Fruit fly (Drosophila melanogaster) whole organism, embryonic: ENCODE measurements around the gene CG3091.

Experiments
- CG10321 ChIP-seq: fragments of 200-800 bp; sonication (Bioruptor generic); IDR thresholded peaks from 2 replicates; pipeline ENCODE4 v1.3.6; 2022; ENCODE audit warnings: missing biosample characterization, missing genetic modification characterization
- CG10959 ChIP-seq: fragments of 200-800 bp; sonication (Bioruptor generic); IDR thresholded peaks from 2 replicates; pipeline ENCODE4 v1.3.6; 2022; ENCODE audit warnings: missing biosample characterization, missing genetic modification characterization
- CG12659 ChIP-seq: fragments of 200-800 bp; sonication (Bioruptor generic); optimal IDR thresholded peaks from 3 replicates; lab custom pipeline; 2017; ENCODE audit warnings: mild to moderate bottlenecking, missing biosample characterization, missing genetic modification reagents, missing genetic modification characterization
- CG13287 ChIP-seq: fragments of 200-800 bp; sonication (Bioruptor generic); IDR thresholded peaks from 2 replicates; pipeline ENCODE4 v1.3.6; 2022; ENCODE audit warnings: missing biosample characterization, missing genetic modification characterization; ENCODE audit not compliant: partially characterized antibody
- CG13775 ChIP-seq: fragments of 200-800 bp; sonication (Bioruptor generic); optimal IDR thresholded peaks from 3 replicates; lab custom pipeline; 2017; ENCODE audit warnings: missing biosample characterization, mild to moderate bottlenecking, missing genetic modification characterization
- CG13894 ChIP-seq: fragments of 200-800 bp; sonication (Bioruptor generic); optimal IDR thresholded peaks from 3 replicates; lab custom pipeline; 2018; ENCODE audit warnings: missing biosample characterization, mild to moderate bottlenecking, missing genetic modification characterization, moderate library complexity
- CG15514 ChIP-seq: fragments of 200-800 bp; sonication (Bioruptor generic); optimal IDR thresholded peaks from 3 replicates; lab custom pipeline; 2017; ENCODE audit warnings: missing biosample characterization, missing genetic modification characterization, mild to moderate bottlenecking, moderate library complexity, missing genetic modification reagents
- CG16815 ChIP-seq: fragments of 200-800 bp; sonication (Bioruptor generic); optimal IDR thresholded peaks from 3 replicates; lab custom pipeline; 2017; ENCODE audit warnings: missing biosample characterization, mild to moderate bottlenecking, missing genetic modification characterization
- CG17359 ChIP-seq: fragments of 200-800 bp; sonication (Bioruptor generic); optimal IDR thresholded peaks from 3 replicates; lab custom pipeline; 2018; ENCODE audit warnings: missing biosample characterization, mild to moderate bottlenecking, missing genetic modification characterization, moderate library complexity
- CG17568 ChIP-seq: fragments of 200-800 bp; sonication (Bioruptor generic); optimal IDR thresholded peaks from 2 replicates; lab custom pipeline; 2018; ENCODE audit warnings: missing biosample characterization, mild to moderate bottlenecking, missing genetic modification characterization, moderate library complexity
- CG2199 ChIP-seq: fragments of 200-800 bp; sonication (Bioruptor generic); IDR thresholded peaks from 3 replicates; pipeline ENCODE4 v1.3.6; 2022; ENCODE audit warnings: missing biosample characterization, missing genetic modification characterization
- CG30431 ChIP-seq: fragments of 200-800 bp; sonication (Bioruptor generic); optimal IDR thresholded peaks from 2 replicates; lab custom pipeline; 2017; ENCODE audit warnings: missing biosample characterization, missing genetic modification characterization
- CG3065 ChIP-seq: fragments of 200-800 bp; sonication (Bioruptor generic); optimal IDR thresholded peaks from 2 replicates; lab custom pipeline; 2016; ENCODE audit warnings: missing biosample characterization, missing genetic modification characterization
- CG32532 ChIP-seq: fragments of 200-800 bp; sonication (Bioruptor generic); IDR thresholded peaks from 2 replicates; pipeline ENCODE4 v1.3.6; 2022; ENCODE audit warnings: missing biosample characterization, missing genetic modification characterization
- CG3281 ChIP-seq: fragments of 200-800 bp; sonication (Bioruptor generic); optimal IDR thresholded peaks from 3 replicates; lab custom pipeline; 2017; ENCODE audit warnings: missing biosample characterization, mild to moderate bottlenecking, missing genetic modification characterization
- Dad ChIP-seq: fragments of 200-800 bp; sonication (Bioruptor generic); optimal IDR thresholded peaks from 3 replicates; lab custom pipeline; 2016; ENCODE audit warnings: missing biosample characterization, missing genetic modification characterization
- Dfd ChIP-seq, 2 experiments: fragments of >200 bp; optimal IDR thresholded peaks; 2 replicates each; lab custom pipeline; 2017; ENCODE audit warnings: missing biosample characterization in 2 of 2, missing genetic modification characterization in 2 of 2
- Dll ChIP-seq: fragments of 200-800 bp; sonication (Bioruptor generic); IDR thresholded peaks from 4 replicates; pipeline ENCODE4 v1.3.6; 2022; ENCODE audit warnings: missing biosample characterization, missing genetic modification characterization; ENCODE audit not compliant: partially characterized antibody
- Dp ChIP-seq: fragments of 200-800 bp; sonication (Bioruptor generic); optimal IDR thresholded peaks from 2 replicates; lab custom pipeline; 2018; ENCODE audit warnings: missing biosample characterization, mild to moderate bottlenecking, missing genetic modification characterization, moderate library complexity
- Eip74EF ChIP-seq, 2 experiments: fragments of 200-800 bp in 1 of 2; fragments of >200 bp in 1 of 2; sonication (Bioruptor generic) in 1 of 2; optimal IDR thresholded peaks; 2 replicates each; lab custom pipeline; 2017 to 2019; ENCODE audit warnings: missing biosample characterization in 2 of 2, missing genetic modification characterization in 2 of 2, mild to moderate bottlenecking in 1 of 2, moderate library complexity in 1 of 2
- HLH4C ChIP-seq: fragments of 200-800 bp; sonication (Bioruptor generic); IDR thresholded peaks from 3 replicates; pipeline ENCODE4 v1.3.6; 2022; ENCODE audit warnings: missing biosample characterization, missing genetic modification characterization; ENCODE audit not compliant: partially characterized antibody
- HmgZ ChIP-seq: fragments of 200-800 bp; sonication (Bioruptor generic); optimal IDR thresholded peaks from 2 replicates; lab custom pipeline; 2018; ENCODE audit warnings: missing biosample characterization, mild to moderate bottlenecking, missing genetic modification characterization
- Hmr ChIP-seq: fragments of 200-800 bp; sonication (Bioruptor generic); optimal IDR thresholded peaks from 3 replicates; lab custom pipeline; 2017; ENCODE audit warnings: mild to moderate bottlenecking, missing biosample characterization, missing genetic modification reagents, missing genetic modification characterization
- Hmx ChIP-seq: fragments of 200-800 bp; sonication (Bioruptor generic); optimal IDR thresholded peaks from 2 replicates; lab custom pipeline; 2016; ENCODE audit warnings: missing biosample characterization, missing genetic modification characterization
- Hr78 ChIP-seq, 2 experiments: fragments of 200-800 bp in 1 of 2; fragments of >200 bp in 1 of 2; sonication (Bioruptor generic) in 1 of 2; optimal IDR thresholded peaks; 2 replicates each; lab custom pipeline; 2017 to 2019; ENCODE audit warnings: missing biosample characterization in 2 of 2, missing genetic modification characterization in 2 of 2, mild to moderate bottlenecking in 1 of 2, moderate library complexity in 1 of 2
- Mad ChIP-seq: fragments of 200-800 bp; sonication (Bioruptor generic); optimal IDR thresholded peaks from 2 replicates; lab custom pipeline; 2016; ENCODE audit warnings: missing biosample characterization, missing genetic modification characterization
- Mrtf ChIP-seq: fragments of 200-800 bp; sonication (Bioruptor generic); IDR thresholded peaks from 3 replicates; pipeline ENCODE4 v1.3.6; 2022; ENCODE audit warnings: missing biosample characterization, missing genetic modification characterization
- Neu2 ChIP-seq: fragments of 200-800 bp; sonication (Bioruptor generic); optimal IDR thresholded peaks from 3 replicates; lab custom pipeline; 2016; ENCODE audit warnings: missing biosample characterization, missing genetic modification characterization, borderline replicate concordance
- Opbp ChIP-seq: fragments of 200-800 bp; sonication (Bioruptor generic); IDR thresholded peaks from 3 replicates; pipeline ENCODE4 v1.3.6; 2022; ENCODE audit warnings: missing biosample characterization, missing genetic modification characterization; ENCODE audit not compliant: partially characterized antibody
- Poxn ChIP-seq: fragments of 200-800 bp; sonication (Bioruptor generic); IDR thresholded peaks from 2 replicates; pipeline ENCODE4 v1.3.6; 2022; ENCODE audit warnings: missing biosample characterization, missing genetic modification characterization
- ab ChIP-seq: fragments of 200-800 bp; sonication (Bioruptor generic); optimal IDR thresholded peaks from 2 replicates; lab custom pipeline; 2016; ENCODE audit warnings: missing biosample characterization, missing genetic modification characterization
- al ChIP-seq: fragments of 200-800 bp; sonication (Bioruptor generic); IDR thresholded peaks from 2 replicates; pipeline ENCODE4 v1.3.6; 2022; ENCODE audit warnings: missing biosample characterization, missing genetic modification characterization
- ash1 ChIP-seq: fragments of 200-800 bp; sonication (Bioruptor generic); optimal IDR thresholded peaks from 2 replicates; lab custom pipeline; 2018; ENCODE audit warnings: missing biosample characterization, mild to moderate bottlenecking, missing genetic modification characterization
- dysf ChIP-seq: fragments of 200-800 bp; sonication (Bioruptor generic); IDR thresholded peaks from 3 replicates; pipeline ENCODE4 v1.3.6; 2022; ENCODE audit warnings: missing biosample characterization, missing genetic modification characterization
- en ChIP-seq: fragments of 200-800 bp; sonication (Bioruptor generic); optimal IDR thresholded peaks from 2 replicates; lab custom pipeline; 2016; ENCODE audit warnings: missing biosample characterization, missing genetic modification characterization
- esg ChIP-seq: fragments of 200-800 bp; sonication (Bioruptor generic); conservative IDR thresholded peaks from 2 replicates; pipeline ENCODE4 v1.3.6; 2022; ENCODE audit warnings: missing biosample characterization, missing genetic modification characterization
- fru ChIP-seq: fragments of >200 bp; optimal IDR thresholded peaks from 2 replicates; lab custom pipeline; 2017
- fu2 ChIP-seq: fragments of 200-800 bp; sonication (Bioruptor generic); optimal IDR thresholded peaks from 2 replicates; lab custom pipeline; 2016; ENCODE audit warnings: missing biosample characterization, missing genetic modification characterization
- gcm ChIP-seq: fragments of 200-800 bp; sonication (Bioruptor generic); optimal IDR thresholded peaks from 2 replicates; lab custom pipeline; 2019; ENCODE audit warnings: missing biosample characterization, mild to moderate bottlenecking, missing genetic modification characterization, moderate library complexity
- gsb-n ChIP-seq: fragments of 200-800 bp; sonication (Bioruptor generic); optimal IDR thresholded peaks from 3 replicates; lab custom pipeline; 2018; ENCODE audit warnings: missing biosample characterization, mild to moderate bottlenecking, missing genetic modification characterization
- hbn ChIP-seq: fragments of 200-800 bp; sonication (Bioruptor generic); IDR thresholded peaks from 2 replicates; pipeline ENCODE4 v1.3.6; 2022; ENCODE audit warnings: missing biosample characterization, missing genetic modification characterization; ENCODE audit not compliant: partially characterized antibody
- lbe ChIP-seq: fragments of 200-800 bp; sonication (Bioruptor generic); optimal IDR thresholded peaks from 2 replicates; lab custom pipeline; 2016; ENCODE audit warnings: missing biosample characterization, mild to moderate bottlenecking, missing genetic modification characterization
- lov ChIP-seq, 2 experiments: fragments of 200-800 bp in 1 of 2; fragments of >200 bp in 1 of 2; sonication (Bioruptor generic) in 1 of 2; IDR thresholded peaks in 1 of 2; optimal IDR thresholded peaks in 1 of 2; 2 replicates in 1 of 2; 3 replicates in 1 of 2; pipeline versions ENCODE4 v1.3.6 to Lab custom; 2017 to 2022; ENCODE audit warnings: missing biosample characterization in 1 of 2, missing genetic modification characterization in 1 of 2
- oc ChIP-seq: fragments of 200-800 bp; sonication (Bioruptor generic); optimal IDR thresholded peaks from 2 replicates; lab custom pipeline; 2018; ENCODE audit warnings: missing biosample characterization, mild to moderate bottlenecking, missing genetic modification characterization, moderate library complexity
- peb ChIP-seq: fragments of 200-800 bp; sonication (Bioruptor generic); IDR thresholded peaks from 2 replicates; pipeline ENCODE4 v1.3.6; 2022; ENCODE audit warnings: missing biosample characterization, missing genetic modification characterization
- rib ChIP-seq: fragments of 200-800 bp; sonication (Bioruptor generic); IDR thresholded peaks from 2 replicates; pipeline ENCODE4 v1.3.6; 2022; ENCODE audit warnings: missing biosample characterization, missing genetic modification characterization
- run ChIP-seq: fragments of 200-800 bp; sonication (Bioruptor generic); optimal IDR thresholded peaks from 3 replicates; lab custom pipeline; 2018; ENCODE audit warnings: missing biosample characterization, mild to moderate bottlenecking, missing genetic modification characterization
- sd ChIP-seq: fragments of 200-800 bp; sonication (Bioruptor generic); optimal IDR thresholded peaks from 3 replicates; lab custom pipeline; 2018; ENCODE audit warnings: missing biosample characterization, mild to moderate bottlenecking, missing genetic modification characterization, moderate library complexity
- tio ChIP-seq: fragments of 200-800 bp; sonication (Bioruptor generic); optimal IDR thresholded peaks from 2 replicates; lab custom pipeline; 2017; ENCODE audit warnings: missing biosample characterization, missing genetic modification characterization, inconsistent platforms
- unc-4 ChIP-seq: fragments of 200-800 bp; sonication (Bioruptor generic); IDR thresholded peaks from 2 replicates; pipeline ENCODE4 v1.3.6; 2022; ENCODE audit warnings: missing biosample characterization, missing genetic modification characterization; ENCODE audit not compliant: partially characterized antibody
- yki ChIP-seq: fragments of >200 bp; optimal IDR thresholded peaks from 3 replicates; lab custom pipeline; 2018

The CG3091 gene

DNA sequence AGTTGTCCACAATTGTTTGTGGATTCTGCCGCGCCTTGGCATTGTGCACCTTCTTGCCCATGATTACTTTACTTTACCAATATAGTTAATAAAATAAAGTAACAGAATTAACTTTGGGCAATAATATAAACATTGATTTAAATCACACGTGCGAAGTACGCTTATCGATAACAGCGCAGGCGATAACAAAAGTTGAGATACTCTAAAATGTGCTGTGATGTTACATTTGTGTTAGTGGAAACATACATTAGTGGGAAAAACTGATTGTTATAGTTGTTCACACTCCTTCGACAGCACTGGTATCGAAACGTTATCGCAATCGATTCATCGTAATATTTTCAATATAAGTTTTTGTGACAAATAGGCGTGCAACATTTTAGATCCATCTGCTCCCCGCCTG is 12.2 kb downstream of the CG3091 start, which contains the start of gene kz (continued):
- TF ChIP-seq CG32532 (GFP tag; lab: Robert Waterston, UW): no peak
- no peak for TF ChIP-seq en (GFP tag; lab: Kevin White, UChicago)
- peak; percentile 74 for TF ChIP-seq CG15514 (GFP tag; lab: Kevin White, UChicago)
- TF ChIP-seq CG17359 (tag; lab: Kevin White, UChicago): no peak
- TF ChIP-seq CG10959: no peak
- TF ChIP-seq Hr78 (GFP tag; optimal IDR thresholded peaks at IDR 0.05; lab: Kevin White, UChicago): no peak
- TF ChIP-seq lov (optimal IDR thresholded peaks at IDR 0.05; lab: Kevin White, UChicago): no peak
- no peak for TF ChIP-seq lov (GFP tag; IDR thresholded peaks at IDR 0.05; lab: Robert Waterston, UW)
- TF ChIP-seq Dll: peak; percentile 77
- TF ChIP-seq Mrtf (GFP tag; lab: Robert Waterston, UW): no peak
- TF ChIP-seq fru (lab: Kevin White, UChicago): no peak
- no peak for TF ChIP-seq oc (tag; lab: Kevin White, UChicago)
- TF ChIP-seq CG17568 (GFP tag; lab: Kevin White, UChicago): no peak
- peak; percentile 55 for TF ChIP-seq HmgZ (tag; lab: Kevin White, UChicago)
- no peak for TF ChIP-seq yki (lab: Kevin White, UChicago)
- TF ChIP-seq peb (GFP tag; lab: Robert Waterston, UW): no peak
- TF ChIP-seq Opbp (GFP tag; lab: Robert Waterston, UW): peak; percentile 92
- TF ChIP-seq Hmx: no peak
- peak; percentile 75 for TF ChIP-seq unc-4 (GFP tag; lab: Robert Waterston, UW)
- TF ChIP-seq CG2199 (GFP tag; lab: Robert Waterston, UW): no peak
- TF ChIP-seq gcm (GFP tag; lab: Kevin White, UChicago): no peak
- TF ChIP-seq run (tag; lab: Kevin White, UChicago): no peak
- no peak for TF ChIP-seq CG3281 (GFP tag; lab: Kevin White, UChicago)
- TF ChIP-seq Dad (GFP tag; lab: Kevin White, UChicago): no peak
- TF ChIP-seq CG10321 (GFP tag; lab: Robert Waterston, UW): no peak
- no peak for TF ChIP-seq ash1 (GFP tag; lab: Kevin White, UChicago)
- TF ChIP-seq CG3065 (GFP tag; lab: Kevin White, UChicago): no peak
- no peak for TF ChIP-seq esg (GFP tag; lab: Robert Waterston, UW)
- peak; percentile 61 for TF ChIP-seq hbn (GFP tag; lab: Robert Waterston, UW)
- TF ChIP-seq Dfd (GFP tag; optimal IDR thresholded peaks at IDR 0.05; lab: Kevin White, UChicago): no peak
- no peak for TF ChIP-seq gsb-n
- no peak for TF ChIP-seq Hmr (GFP tag; lab: Kevin White, UChicago)
- peak; percentile 99 for TF ChIP-seq HLH4C
- no peak for TF ChIP-seq rib (GFP tag; lab: Robert Waterston, UW)
- TF ChIP-seq sd (tag; lab: Kevin White, UChicago): no peak
- TF ChIP-seq CG13775 (GFP tag; lab: Kevin White, UChicago): no peak
- TF ChIP-seq al (GFP tag; lab: Robert Waterston, UW): no peak
- no peak for TF ChIP-seq ab (GFP tag; lab: Kevin White, UChicago)
- TF ChIP-seq CG16815: no peak
- TF ChIP-seq Neu2: no peak
- no peak for TF ChIP-seq tio (GFP tag; lab: Kevin White, UChicago)
- TF ChIP-seq CG13894: no peak
- no peak for TF ChIP-seq Poxn (GFP tag; lab: Robert Waterston, UW)
- no peak for TF ChIP-seq CG30431 (GFP tag; lab: Kevin White, UChicago)
- peak; percentile 91 for TF ChIP-seq CG13287 (GFP tag; lab: Robert Waterston, UW)
- no peak for TF ChIP-seq Mad (GFP tag; lab: Kevin White, UChicago)
- TF ChIP-seq Dp (GFP tag; lab: Kevin White, UChicago): peak; percentile 66
- TF ChIP-seq fu2: no peak
- TF ChIP-seq dysf (GFP tag; lab: Robert Waterston, UW): no peak
- TF ChIP-seq lbe (GFP tag; lab: Kevin White, UChicago): no peak
- peak; percentile 64 for TF ChIP-seq CG12659 (GFP tag; lab: Kevin White, UChicago)
- TF ChIP-seq Eip74EF (GFP tag; optimal IDR thresholded peaks at IDR 0.05; lab: Kevin White, UChicago): no peak
